Worm (Caenorhabditis elegans) whole organism, young adult: ENCODE measurements around the gene act-5.
A peak's percentile ranks its signal among the peaks of the same experiment; 100 is the strongest.

ENCODE experiments used
- B0019.2 ChIP-seq: fragments of 200-800 bp; sonication (Bioruptor generic); conservative IDR thresholded peaks from 2 replicates; pipeline ENCODE4 v1.3.6; 2022; ENCODE audit warnings: missing genetic modification reagents, missing genetic modification characterization, missing compliant biosample characterization
- B0261.1 ChIP-seq: sonication (generic microtip); optimal IDR thresholded peaks from 2 replicates; lab custom pipeline; 2016; ENCODE audit warnings: mild to moderate bottlenecking, missing genetic modification characterization, moderate library complexity, missing compliant biosample characterization
- C06A6.2 ChIP-seq: fragments of 200-800 bp; sonication (Bioruptor generic); conservative IDR thresholded peaks from 2 replicates; pipeline ENCODE4 v1.3.6; 2022; ENCODE audit warnings: missing genetic modification characterization, missing compliant biosample characterization
- D2030.7 ChIP-seq: fragments of 200-800 bp; sonication (Bioruptor generic); IDR thresholded peaks from 2 replicates; pipeline ENCODE4 v1.3.6; 2022; ENCODE audit warnings: missing genetic modification reagents, missing genetic modification characterization, missing compliant biosample characterization
- F10E7.11 ChIP-seq: sonication (generic microtip); optimal IDR thresholded peaks from 2 replicates; lab custom pipeline; 2017; ENCODE audit warnings: mild to moderate bottlenecking, missing genetic modification characterization, moderate library complexity, missing compliant biosample characterization
- F52B5.7 ChIP-seq: sonication (generic microtip); optimal IDR thresholded peaks from 2 replicates; lab custom pipeline; 2016; ENCODE audit warnings: mild to moderate bottlenecking, missing genetic modification characterization, missing compliant biosample characterization
- T26A5.8 ChIP-seq: sonication (generic microtip); optimal IDR thresholded peaks from 2 replicates; lab custom pipeline; 2016; ENCODE audit warnings: missing genetic modification characterization, missing compliant biosample characterization
- Y53F4B.3 ChIP-seq: fragments of 200-800 bp; sonication (Bioruptor generic); IDR thresholded peaks from 2 replicates; pipeline ENCODE4 v1.3.6; 2022; ENCODE audit warnings: missing genetic modification reagents, missing genetic modification characterization, missing compliant biosample characterization
- Y53G8AR.9 ChIP-seq: fragments of 200-800 bp; sonication (Bioruptor generic); conservative IDR thresholded peaks from 2 replicates; pipeline ENCODE4 v1.3.6; 2022; ENCODE audit warnings: missing genetic modification reagents, missing genetic modification characterization, missing compliant biosample characterization
- Y56A3A.18 ChIP-seq: fragments of 200-800 bp; sonication (Bioruptor generic); IDR thresholded peaks from 2 replicates; pipeline ENCODE4 v1.3.6; 2022; ENCODE audit warnings: missing genetic modification reagents, missing genetic modification characterization, missing compliant biosample characterization
- Y95B8A.8 ChIP-seq: fragments of 200-800 bp; sonication (Bioruptor generic); IDR thresholded peaks from 2 replicates; pipeline ENCODE4 v1.3.6; 2022; ENCODE audit warnings: missing genetic modification reagents, missing genetic modification characterization, missing compliant biosample characterization
- aptf-2 ChIP-seq: fragments of 200-800 bp; sonication (Bioruptor generic); conservative IDR thresholded peaks from 2 replicates; pipeline ENCODE4 v1.3.6; 2022; ENCODE audit warnings: missing genetic modification reagents, missing genetic modification characterization, missing compliant biosample characterization
- aptf-3 ChIP-seq: fragments of 200-800 bp; sonication (Bioruptor generic); IDR thresholded peaks from 2 replicates; pipeline ENCODE4 v1.3.6; 2022; ENCODE audit warnings: missing genetic modification characterization, missing compliant biosample characterization
- atf-7 ChIP-seq: sonication (generic microtip); optimal IDR thresholded peaks from 2 replicates; lab custom pipeline; 2017; ENCODE audit warnings: mild to moderate bottlenecking, missing genetic modification characterization, missing compliant biosample characterization
- attf-6 ChIP-seq: fragments of 200-800 bp; sonication (Bioruptor generic); IDR thresholded peaks from 2 replicates; pipeline ENCODE4 v1.3.6; 2022; ENCODE audit warnings: missing genetic modification reagents, missing genetic modification characterization, missing compliant biosample characterization
- bed-1 ChIP-seq: fragments of 200-800 bp; sonication (Bioruptor generic); IDR thresholded peaks from 2 replicates; pipeline ENCODE4 v1.3.6; 2022; ENCODE audit warnings: missing genetic modification reagents, missing genetic modification characterization, missing compliant biosample characterization
- cebp-1 ChIP-seq, 2 experiments: fragments of 200-800 bp in 1 of 2; sonication (Bioruptor generic) in 1 of 2; sonication (generic microtip) in 1 of 2; IDR thresholded peaks in 1 of 2; optimal IDR thresholded peaks in 1 of 2; 2 replicates each; pipeline versions ENCODE4 v1.3.6 to Lab custom; 2017 to 2022; ENCODE audit warnings: missing compliant biosample characterization in 2 of 2, missing genetic modification characterization in 2 of 2, mild to moderate bottlenecking in 1 of 2, missing genetic modification reagents in 1 of 2, moderate library complexity in 1 of 2
- ceh-40 ChIP-seq: fragments of 200-800 bp; sonication (Bioruptor generic); IDR thresholded peaks from 2 replicates; pipeline ENCODE4 v1.3.6; 2022; ENCODE audit warnings: missing genetic modification characterization, missing compliant biosample characterization
- ceh-58 ChIP-seq: fragments of 200-800 bp; sonication (Bioruptor generic); IDR thresholded peaks from 2 replicates; pipeline ENCODE4 v1.3.6; 2022; ENCODE audit warnings: missing genetic modification characterization, missing compliant biosample characterization
- chd-7 ChIP-seq: sonication (generic microtip); optimal IDR thresholded peaks from 2 replicates; lab custom pipeline; 2016; ENCODE audit warnings: mild to moderate bottlenecking, missing genetic modification characterization, moderate library complexity, missing compliant biosample characterization
- die-1 ChIP-seq: sonication (generic microtip); optimal IDR thresholded peaks from 2 replicates; lab custom pipeline; 2016; ENCODE audit warnings: missing genotype, mild to moderate bottlenecking, missing genetic modification characterization, missing compliant biosample characterization
- dox-1 ChIP-seq: fragments of 200-800 bp; sonication (Bioruptor generic); IDR thresholded peaks from 2 replicates; pipeline ENCODE4 v1.3.6; 2022; ENCODE audit warnings: missing genetic modification reagents, missing genetic modification characterization, missing compliant biosample characterization
- hlh-26 ChIP-seq: fragments of 200-800 bp; sonication (Bioruptor generic); conservative IDR thresholded peaks from 2 replicates; pipeline ENCODE4 v1.3.6; 2022; ENCODE audit warnings: missing genetic modification reagents, missing genetic modification characterization, missing compliant biosample characterization
- hmg-1.2 ChIP-seq: fragments of 200-800 bp; sonication (Bioruptor generic); IDR thresholded peaks from 2 replicates; pipeline ENCODE4 v1.3.6; 2022; ENCODE audit warnings: missing genetic modification reagents, missing genetic modification characterization, missing compliant biosample characterization
- hmg-20 ChIP-seq: fragments of 200-800 bp; sonication (Bioruptor generic); IDR thresholded peaks from 2 replicates; pipeline ENCODE4 v1.3.6; 2022; ENCODE audit warnings: missing genetic modification reagents, missing genetic modification characterization, missing compliant biosample characterization
- hsf-1 ChIP-seq: fragments of 200-800 bp; sonication (Bioruptor generic); IDR thresholded peaks from 2 replicates; pipeline ENCODE4 v1.3.6; 2022; ENCODE audit warnings: missing genetic modification reagents, missing genetic modification characterization, missing compliant biosample characterization
- let-526 ChIP-seq: fragments of 200-800 bp; sonication (Bioruptor generic); IDR thresholded peaks from 2 replicates; pipeline ENCODE4 v1.3.6; 2022; ENCODE audit warnings: missing genetic modification reagents, missing genetic modification characterization, missing compliant biosample characterization
- let-607 ChIP-seq, 2 experiments: fragments of 200-800 bp in 1 of 2; sonication (Bioruptor generic) in 1 of 2; sonication (generic microtip) in 1 of 2; optimal IDR thresholded peaks; 2 replicates each; lab custom pipeline; 2016 to 2018; ENCODE audit warnings: mild to moderate bottlenecking in 2 of 2, missing compliant biosample characterization in 2 of 2, missing genetic modification characterization in 2 of 2, moderate library complexity in 2 of 2, missing genotype in 1 of 2
- lin-35 ChIP-seq, 3 experiments: fragments of 150-350 bp in 2 of 3; sonication (generic microtip) in 1 of 3; optimal IDR thresholded peaks; 2 replicates each; lab custom pipeline; 2014 to 2018; ENCODE audit warnings: missing biosample characterization in 3 of 3, missing genetic modification characterization in 3 of 3, missing genetic modification reagents in 3 of 3
- madf-3 ChIP-seq: fragments of 200-800 bp; sonication (Bioruptor generic); IDR thresholded peaks from 2 replicates; pipeline ENCODE4 v1.3.6; 2022; ENCODE audit warnings: missing genetic modification reagents, missing genetic modification characterization, missing compliant biosample characterization
- mcd-1 ChIP-seq: fragments of 200-800 bp; sonication (Bioruptor generic); IDR thresholded peaks from 2 replicates; pipeline ENCODE4 v1.3.6; 2022; ENCODE audit warnings: missing genetic modification reagents, missing genetic modification characterization, missing compliant biosample characterization
- nfya-1 ChIP-seq: sonication (generic microtip); optimal IDR thresholded peaks from 2 replicates; lab custom pipeline; 2017; ENCODE audit warnings: antibody characterized with exemption, missing compliant biosample characterization, missing genetic modification characterization, borderline replicate concordance; ENCODE audit not compliant: insufficient read depth
- nfya-2 ChIP-seq: fragments of 200-800 bp; sonication (Bioruptor generic); IDR thresholded peaks from 2 replicates; pipeline ENCODE4 v1.3.6; 2022; ENCODE audit warnings: missing genetic modification reagents, missing genetic modification characterization, missing compliant biosample characterization
- nfyb-1 ChIP-seq: fragments of 200-800 bp; sonication (Bioruptor generic); IDR thresholded peaks from 2 replicates; pipeline ENCODE4 v1.3.6; 2022; ENCODE audit warnings: missing genetic modification reagents, missing genetic modification characterization, missing compliant biosample characterization
- nhr-90 ChIP-seq: sonication (generic microtip); optimal IDR thresholded peaks from 2 replicates; lab custom pipeline; 2016; ENCODE audit warnings: missing genotype, mild to moderate bottlenecking, missing genetic modification characterization, missing compliant biosample characterization
- pbrm-1 ChIP-seq: fragments of 200-800 bp; sonication (Bioruptor generic); IDR thresholded peaks from 2 replicates; pipeline ENCODE4 v1.3.6; 2022; ENCODE audit warnings: missing genetic modification reagents, missing genetic modification characterization, missing compliant biosample characterization
- repo-1 ChIP-seq: sonication (generic microtip); optimal IDR thresholded peaks from 2 replicates; lab custom pipeline; 2017; ENCODE audit warnings: mild to moderate bottlenecking, missing genetic modification characterization, missing compliant biosample characterization
- snpc-1.3 ChIP-seq: sonication (generic microtip); optimal IDR thresholded peaks from 2 replicates; lab custom pipeline; 2017; ENCODE audit warnings: missing genetic modification characterization, mild to moderate bottlenecking, missing compliant biosample characterization, antibody characterized with exemption, moderate library complexity, missing genotype, missing genetic modification reagents; ENCODE audit not compliant: insufficient read depth
- snpc-3.4 ChIP-seq: sonication (generic microtip); optimal IDR thresholded peaks from 2 replicates; lab custom pipeline; 2017; ENCODE audit warnings: missing genetic modification characterization, mild to moderate bottlenecking, missing compliant biosample characterization, antibody characterized with exemption, moderate library complexity, missing genotype, missing genetic modification reagents
- snpc-4 ChIP-seq, 5 experiments: fragments of 150-350 bp in 1 of 5; sonication (generic microtip) in 4 of 5; optimal IDR thresholded peaks; 2 replicates each; lab custom pipeline; 2014 to 2018; ENCODE audit warnings: missing genetic modification characterization in 5 of 5, missing biosample characterization in 3 of 5, antibody characterized with exemption in 2 of 5, mild to moderate bottlenecking in 2 of 5, missing compliant biosample characterization in 2 of 5, missing genotype in 2 of 5, moderate library complexity in 2 of 5, missing genetic modification reagents in 1 of 5
- tbp1 ChIP-seq: fragments of 200-800 bp; sonication (Bioruptor generic); optimal IDR thresholded peaks from 2 replicates; lab custom pipeline; 2018; ENCODE audit warnings: mild to moderate bottlenecking, missing genetic modification characterization, missing compliant biosample characterization
- tbx-9 ChIP-seq: sonication (generic microtip); optimal IDR thresholded peaks from 2 replicates; lab custom pipeline; 2016; ENCODE audit warnings: borderline replicate concordance, missing genetic modification characterization, inconsistent platforms, missing compliant biosample characterization
- unc-62 ChIP-seq: fragments of 150-350 bp; optimal IDR thresholded peaks from 2 replicates; lab custom pipeline; 2014; ENCODE audit warnings: missing biosample characterization, missing genetic modification reagents, missing genetic modification characterization
- ztf-6 ChIP-seq: fragments of 200-800 bp; sonication (Bioruptor generic); IDR thresholded peaks from 2 replicates; pipeline ENCODE4 v1.3.6; 2022; ENCODE audit warnings: missing genetic modification reagents, missing genetic modification characterization, missing compliant biosample characterization

Gene act-5

DNA sequence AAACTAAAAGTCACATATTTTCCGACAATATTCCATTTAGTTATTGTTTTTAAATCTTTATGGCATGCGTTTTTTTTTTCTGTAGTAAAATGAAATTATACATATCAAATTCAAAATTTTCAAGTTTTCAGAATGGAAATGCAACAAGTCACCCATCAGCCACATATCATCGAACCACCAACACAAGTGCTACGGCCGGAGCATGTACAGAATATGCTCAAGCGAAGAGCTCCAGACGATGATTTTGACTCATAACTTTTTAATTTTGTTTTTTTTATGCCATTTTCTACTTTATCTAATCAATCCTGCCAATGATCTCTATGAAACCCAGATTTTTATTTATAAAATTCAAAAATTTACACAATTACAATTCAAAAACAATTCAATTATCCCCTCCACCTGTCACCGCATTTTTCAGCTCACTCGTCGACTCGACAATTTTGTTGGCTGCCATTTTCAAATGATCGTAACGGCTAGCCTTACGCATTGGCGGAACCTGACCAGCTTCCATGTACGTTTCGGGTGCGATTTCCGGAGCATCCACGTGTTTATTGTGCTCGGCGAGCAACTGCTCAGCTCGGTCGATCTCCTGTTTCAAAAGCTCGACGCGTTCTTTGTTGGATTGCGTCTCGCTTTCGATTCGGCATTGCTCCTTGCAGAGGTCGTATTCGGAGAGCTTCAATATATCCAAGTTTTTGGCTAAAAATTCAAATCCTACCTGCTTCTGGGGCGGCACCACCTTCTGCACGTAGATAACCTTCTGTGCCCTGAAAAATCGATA is 20.0 kb upstream of the act-5 start (continued):
- TF ChIP-seq hmg-20 (GFP tag; lab: Robert Waterston, UW) (0 out of 2 replicates have a peak, but pooled peaks have one; percentile 3), Y53F4B.3 (GFP tag; lab: Robert Waterston, UW) (no peak), Y56A3A.18 (no peak; the same call in 1 of the 2 replicates), unc-62 (GFP tag; lab: Kevin White, UChicago) (no peak), nfyb-1 (GFP tag; lab: Robert Waterston, UW) (peak; percentile 64; the same call in 1 of the 2 replicates), snpc-1.3 (tag; lab: Kevin White, UChicago) (no peak), nfya-2 (GFP tag; lab: Robert Waterston, UW) (peak; percentile 68; the same call in 1 of the 2 replicates), mcd-1 (peak; percentile 46), B0019.2 (GFP tag; lab: Robert Waterston, UW) (no peak), snpc-4 (GFP tag; optimal IDR thresholded peaks at IDR 0.05; lab: Kevin White, UChicago) (no peak), snpc-4 (tag; optimal IDR thresholded peaks at IDR 0.05; lab: Kevin White, UChicago) (no peak), dox-1 (GFP tag; lab: Robert Waterston, UW) (peak; percentile 69), pbrm-1 (0 out of 2 replicates have a peak, but pooled peaks have one; percentile 35), bed-1 (GFP tag; lab: Robert Waterston, UW) (0 out of 2 replicates have a peak, but pooled peaks have one; percentile 58), chd-7 (peak; percentile 11), F52B5.7 (peak; percentile 6), die-1 (peak; percentile 26), D2030.7 (GFP tag; lab: Robert Waterston, UW) (peak; percentile 22; the same call in 1 of the 2 replicates), nhr-90 (peak; percentile 60), aptf-2 (GFP tag; lab: Robert Waterston, UW) (no peak), atf-7 (tag; lab: Kevin White, UChicago) (peak; percentile 49), ceh-40 (GFP tag; lab: Robert Waterston, UW) (no peak), tbp1 (GFP tag; lab: Kevin White, UChicago) (peak; percentile 27), tbx-9 (no peak), Y95B8A.8 (peak; percentile 57), B0261.1 (tag; lab: Kevin White, UChicago) (no peak), C06A6.2 (no peak), let-526 (GFP tag; lab: Robert Waterston, UW) (no peak), attf-6 (GFP tag; lab: Robert Waterston, UW) (no peak), T26A5.8 (tag; lab: Kevin White, UChicago) (peak; percentile 6), snpc-3.4 (no peak), madf-3 (GFP tag; lab: Robert Waterston, UW) (0 out of 2 replicates have a peak, but pooled peaks have one; percentile 52), lin-35 (GFP tag; optimal IDR thresholded peaks at IDR 0.05; lab: Kevin White, UChicago) (no peak)

- TF ChIP-seq let-607 (tag; optimal IDR thresholded peaks at IDR 0.05; lab: Kevin White, UChicago) = no peak
- TF ChIP-seq hsf-1 = 0 out of 2 replicates have a peak, but pooled peaks have one; percentile 27
- no peak for TF ChIP-seq mcd-1
- TF ChIP-seq Y53G8AR.9 (GFP tag; lab: Robert Waterston, UW) = peak; percentile 58; the same call in 1 of the 2 replicates
- TF ChIP-seq nfya-1 (tag; lab: Kevin White, UChicago) = no peak
- TF ChIP-seq attf-6 (GFP tag; lab: Robert Waterston, UW) = 0 out of 2 replicates have a peak, but pooled peaks have one; percentile 21
- peak; percentile 2 for TF ChIP-seq snpc-3.4
- 0 out of 2 replicates have a peak, but pooled peaks have one; percentile 30 for TF ChIP-seq D2030.7 (GFP tag; lab: Robert Waterston, UW)
- no peak for TF ChIP-seq hlh-26 (GFP tag; lab: Robert Waterston, UW)
- no peak for TF ChIP-seq ztf-6 (GFP tag; lab: Robert Waterston, UW)
- TF ChIP-seq hmg-1.2 (GFP tag; lab: Robert Waterston, UW) = peak; percentile 6; the same call in 1 of the 2 replicates
- TF ChIP-seq Y56A3A.18 = no peak
- TF ChIP-seq cebp-1 (GFP tag; IDR thresholded peaks at IDR 0.05; lab: Robert Waterston, UW) = no peak
- TF ChIP-seq cebp-1 (tag; optimal IDR thresholded peaks at IDR 0.05; lab: Kevin White, UChicago) = peak; percentile 14
- peak; percentile 71 for TF ChIP-seq repo-1 (tag; lab: Kevin White, UChicago)
- TF ChIP-seq ceh-58 (GFP tag; lab: Robert Waterston, UW) = 0 out of 2 replicates have a peak, but pooled peaks have one; percentile 39
- 0 out of 2 replicates have a peak, but pooled peaks have one; percentile 12 for TF ChIP-seq aptf-3
- peak; percentile 18 for TF ChIP-seq F10E7.11
Measured at ce11 chrIII:13624226-13624625, 18.4 kb upstream of the act-5 start, which contains the start of gene taf-9. taf-9 (plus strand) TSS chrIII:13624276.
